Fruit fly (Drosophila melanogaster): Measurements from ENCODE around the gene RabX6.

- TF ChIP-seq CTCF (optimal IDR thresholded peaks at IDR 0.05) (no peak), CG8478 (optimal IDR thresholded peaks at IDR 0.05) (no peak)
These were observed 17.0 kb upstream of the RabX6 start for dm6 chr3L:673324-673723.

All from S2 (cell line).